Worm (Caenorhabditis elegans) whole organism, L4 larva: ENCODE measurements around the gene srz-56.

Source experiments
- F49E8.2 ChIP-seq: sonication (generic microtip); optimal IDR thresholded peaks from 2 replicates; lab custom pipeline; 2016; ENCODE audit warnings: missing compliant biosample characterization, mild to moderate bottlenecking, missing genetic modification characterization, borderline replicate concordance
- dve-1 ChIP-seq: sonication (generic microtip); optimal IDR thresholded peaks from 2 replicates; lab custom pipeline; 2017; ENCODE audit warnings: antibody characterized with exemption, mild to moderate bottlenecking, missing genetic modification characterization, missing compliant biosample characterization; ENCODE audit not compliant: insufficient read depth
- lin-39 ChIP-seq: fragments of 150-350 bp; optimal IDR thresholded peaks from 2 replicates; lab custom pipeline; 2014; ENCODE audit warnings: missing biosample characterization, missing genetic modification reagents, missing genetic modification characterization
- lir-3 ChIP-seq: sonication (generic microtip); optimal IDR thresholded peaks from 2 replicates; lab custom pipeline; 2016; ENCODE audit warnings: mild to moderate bottlenecking, missing genetic modification characterization, missing compliant biosample characterization
- mdl-1 ChIP-seq, 2 experiments: fragments of 150-350 bp in 1 of 2; sonication (generic microtip) in 1 of 2; optimal IDR thresholded peaks; 2 replicates each; lab custom pipeline; 2014 to 2017; ENCODE audit warnings: missing biosample characterization in 2 of 2, missing genetic modification characterization in 2 of 2
- nhr-28 ChIP-seq: fragments of 150-350 bp; optimal IDR thresholded peaks from 2 replicates; lab custom pipeline; 2014; ENCODE audit warnings: missing biosample characterization, missing genetic modification characterization

DNA sequence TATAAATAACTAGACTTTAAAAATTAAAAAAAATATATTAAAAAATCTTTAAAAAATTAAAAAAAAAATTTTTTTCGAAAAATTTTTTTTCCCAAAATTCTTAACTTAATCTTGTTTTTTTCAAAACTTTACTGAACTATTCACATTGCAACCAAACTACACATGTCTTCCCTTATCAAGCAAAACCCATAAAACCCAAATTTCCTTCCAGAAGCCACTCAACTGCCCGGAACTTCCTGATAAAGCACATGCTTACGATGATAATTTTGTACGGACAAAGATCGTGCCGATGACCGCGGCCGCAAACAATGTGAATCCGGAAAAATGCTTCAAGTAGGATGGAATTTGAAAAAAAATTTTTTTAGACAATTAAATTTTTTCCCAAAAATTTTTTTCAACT is 28.2 kb upstream of the srz-56 start:
- TF ChIP-seq lin-39 (tag; lab: Kevin White, UChicago) (no peak), lir-3 (tag; lab: Kevin White, UChicago) (no peak), F49E8.2 (no peak), dve-1 (peak; percentile 38), nhr-28 (tag; lab: Kevin White, UChicago) (peak; percentile 19), mdl-1 (tag; optimal IDR thresholded peaks at IDR 0.05; lab: Kevin White, UChicago) (no peak)
